Fruit fly (Drosophila melanogaster): ENCODE measurements around the gene CG15239.

CG15239 gene

DNA sequence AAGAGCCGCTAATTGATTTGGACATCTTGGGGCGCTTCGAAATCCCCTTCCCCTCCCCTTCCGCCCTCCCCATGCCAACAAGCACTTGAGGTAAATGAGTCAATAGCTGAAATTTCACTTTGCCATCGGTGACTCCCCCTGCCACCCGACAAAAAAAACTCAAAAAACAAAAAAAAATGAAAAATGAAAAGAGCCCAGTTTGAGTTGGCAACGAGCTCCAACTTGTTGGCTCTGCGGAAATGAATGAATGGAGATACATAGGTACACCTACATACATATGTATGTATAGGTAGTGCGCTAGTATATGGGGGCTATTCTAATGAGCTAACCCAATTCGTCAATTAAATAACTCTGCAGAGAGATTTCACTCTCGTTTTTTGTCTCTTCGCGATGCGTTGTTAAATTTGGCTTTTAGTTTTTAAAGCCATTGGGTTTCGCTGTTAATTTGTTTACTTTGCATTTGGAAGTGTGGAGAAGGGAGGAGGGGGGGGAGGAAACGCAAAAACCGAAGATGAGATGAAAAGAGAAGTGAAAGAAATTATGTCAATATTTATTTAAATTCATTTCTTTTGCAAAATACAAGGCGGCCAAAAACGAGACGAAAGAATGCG lies 3.7 kb downstream of the CG15239 start:
- TF ChIP-seq usp (GFP tag; optimal IDR thresholded peaks at IDR 0.05), result no peak
- TF ChIP-seq EcR (GFP tag; optimal IDR thresholded peaks at IDR 0.05), result no peak
- no peak for TF ChIP-seq pan (optimal IDR thresholded peaks at IDR 0.05)
- TF ChIP-seq psq (optimal IDR thresholded peaks at IDR 0.05), result no peak
- TF ChIP-seq Dll (optimal IDR thresholded peaks at IDR 0.05), result no peak
- TF ChIP-seq CG8478 (optimal IDR thresholded peaks at IDR 0.05), result no peak

DNA sequence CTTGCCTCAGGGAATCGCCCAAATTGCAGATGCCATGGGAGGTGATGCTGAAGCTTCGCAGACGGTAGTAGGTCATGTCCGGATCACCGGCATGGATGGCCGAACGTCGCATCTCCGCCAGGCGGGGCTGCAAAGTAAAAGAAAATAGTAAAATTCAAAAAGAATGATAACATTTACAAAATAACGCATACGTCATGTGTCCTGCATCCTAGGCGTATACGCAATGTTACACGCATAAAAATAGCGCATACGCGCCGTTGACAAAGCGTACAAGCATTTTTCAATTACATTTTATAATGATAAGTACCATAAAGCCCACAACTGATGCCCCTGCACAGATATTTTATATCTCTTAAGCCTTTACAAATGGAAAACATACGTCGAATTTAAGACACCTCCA lies 18.0 kb downstream of the CG15239 start:
- TF ChIP-seq CG8478 (optimal IDR thresholded peaks at IDR 0.05) (no peak), Dll (optimal IDR thresholded peaks at IDR 0.05) (no peak), pan (optimal IDR thresholded peaks at IDR 0.05) (no peak), EcR (GFP tag; optimal IDR thresholded peaks at IDR 0.05) (no peak), usp (GFP tag; optimal IDR thresholded peaks at IDR 0.05) (no peak), psq (optimal IDR thresholded peaks at IDR 0.05) (no peak)

DNA sequence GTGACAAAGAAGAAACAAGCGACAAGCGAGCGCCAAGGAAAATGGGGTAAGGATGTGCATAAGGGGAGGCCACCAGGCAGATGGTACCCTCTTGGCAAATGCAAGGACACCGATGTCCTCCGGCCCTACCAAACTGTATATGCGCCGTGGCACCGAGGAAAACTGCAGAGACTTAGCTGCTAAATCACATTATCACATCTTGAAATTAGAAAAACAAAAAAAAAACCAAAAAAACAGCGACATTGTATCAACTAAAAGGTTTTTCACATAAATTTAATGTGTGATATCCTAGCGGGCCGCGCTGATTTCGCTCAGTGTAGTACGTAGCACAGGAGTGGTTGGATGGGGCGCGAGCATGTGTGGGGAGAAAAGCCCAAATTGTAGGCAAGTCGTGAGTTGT lies 44.6 kb downstream of the CG15239 start:
- TF ChIP-seq usp (GFP tag; optimal IDR thresholded peaks at IDR 0.05) (no peak), Dll (optimal IDR thresholded peaks at IDR 0.05) (no peak), CG8478 (optimal IDR thresholded peaks at IDR 0.05) (no peak), EcR (GFP tag; optimal IDR thresholded peaks at IDR 0.05) (no peak), psq (optimal IDR thresholded peaks at IDR 0.05) (no peak), pan (optimal IDR thresholded peaks at IDR 0.05) (no peak)

DNA sequence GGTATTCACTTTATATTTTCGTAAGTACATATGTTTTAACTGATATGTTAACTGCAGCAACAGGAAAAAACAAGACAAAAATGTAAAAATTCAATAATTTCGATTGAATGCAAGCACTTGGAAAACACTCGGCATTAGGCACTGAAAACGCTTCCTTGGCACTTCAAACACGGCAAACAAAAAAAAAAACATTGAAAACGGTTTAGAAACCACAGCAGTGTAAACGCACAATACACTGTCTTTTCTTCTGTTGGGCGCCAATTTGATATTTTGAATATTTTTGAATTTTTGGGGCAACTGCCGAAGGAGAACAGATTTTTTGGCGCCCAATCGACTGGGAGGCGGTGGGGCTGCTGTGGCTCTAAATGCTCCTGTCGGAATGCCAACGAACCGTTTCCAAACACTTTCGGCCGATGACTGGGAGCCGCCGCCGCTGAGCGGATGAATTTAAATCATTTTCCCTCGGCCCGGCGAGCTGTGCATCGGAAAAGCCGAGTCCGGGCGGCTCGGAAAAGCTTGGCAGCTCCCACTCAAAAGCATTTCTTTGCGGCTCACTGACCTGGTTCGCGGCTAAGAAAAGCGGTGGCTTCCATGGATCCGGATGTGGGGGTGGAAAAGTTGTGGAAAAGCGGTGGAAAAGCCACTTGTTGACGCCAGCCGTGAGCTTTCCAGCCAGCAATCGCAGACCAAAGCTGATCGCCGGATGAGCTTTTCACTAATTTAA lies 46.7 kb downstream of the CG15239 start, which contains the start of gene CG42541:
Gene CG42541, minus strand, starts transcription at position 51 of the 724 bp plus-strand sequence.
- TF ChIP-seq usp (GFP tag; optimal IDR thresholded peaks at IDR 0.05) (no peak), CG8478 (optimal IDR thresholded peaks at IDR 0.05) (no peak), psq (optimal IDR thresholded peaks at IDR 0.05) (no peak), pan (optimal IDR thresholded peaks at IDR 0.05) (no peak), EcR (GFP tag; optimal IDR thresholded peaks at IDR 0.05) (no peak), Dll (optimal IDR thresholded peaks at IDR 0.05) (no peak)

- TF ChIP-seq EcR (GFP tag; optimal IDR thresholded peaks at IDR 0.05) (no peak), pan (optimal IDR thresholded peaks at IDR 0.05) (no peak), Dll (optimal IDR thresholded peaks at IDR 0.05) (no peak), usp (GFP tag; optimal IDR thresholded peaks at IDR 0.05) (no peak), CG8478 (optimal IDR thresholded peaks at IDR 0.05) (no peak), psq (optimal IDR thresholded peaks at IDR 0.05) (no peak)
These were observed 47.7 kb downstream of the CG15239 start for dm6 chrX:3931669-3932068.

dm6 chrX:3936174-3936573 lies 52.2 kb downstream of the CG15239 start, which contains the start of the genes CG2938 and Glos:
TSS of gene CG2938 (minus strand) at chrX:3936469.
TSS of gene Glos (plus strand) at chrX:3936517.
- TF ChIP-seq usp (GFP tag; optimal IDR thresholded peaks at IDR 0.05), result no peak
- no peak for TF ChIP-seq CG8478 (optimal IDR thresholded peaks at IDR 0.05)
- TF ChIP-seq pan (optimal IDR thresholded peaks at IDR 0.05), result no peak
- TF ChIP-seq psq (optimal IDR thresholded peaks at IDR 0.05), result no peak
- no peak for TF ChIP-seq EcR (GFP tag; optimal IDR thresholded peaks at IDR 0.05)
- no peak for TF ChIP-seq Dll (optimal IDR thresholded peaks at IDR 0.05)
